Worm (Caenorhabditis elegans) whole organism, L3 larva: ENCODE results near the gene znf-782.

Source experiments
- ZK546.5 ChIP-seq: sonication (generic microtip); optimal IDR thresholded peaks from 2 replicates; lab custom pipeline; 2017; ENCODE audit warnings: missing biosample characterization, missing genetic modification characterization
- aly-2 ChIP-seq: fragments of 150-350 bp; optimal IDR thresholded peaks from 2 replicates; lab custom pipeline; 2014; ENCODE audit warnings: missing biosample characterization, missing genetic modification characterization
- ama-1 ChIP-seq: fragments of 150-350 bp; optimal IDR thresholded peaks from 2 replicates; lab custom pipeline; 2018
- ceh-16 ChIP-seq: sonication (generic microtip); optimal IDR thresholded peaks from 2 replicates; lab custom pipeline; 2017; ENCODE audit warnings: missing biosample characterization, missing genetic modification characterization
- ceh-28 ChIP-seq: fragments of 150-350 bp; optimal IDR thresholded peaks from 2 replicates; lab custom pipeline; 2014; ENCODE audit warnings: missing biosample characterization, missing genetic modification reagents, missing genetic modification characterization
- ceh-9 ChIP-seq: sonication (generic microtip); optimal IDR thresholded peaks from 2 replicates; lab custom pipeline; 2018; ENCODE audit warnings: missing biosample characterization, missing genetic modification characterization
- daf-12 ChIP-seq: fragments of 150-350 bp; optimal IDR thresholded peaks from 2 replicates; lab custom pipeline; 2014; ENCODE audit warnings: missing biosample characterization, missing genetic modification reagents, missing genetic modification characterization
- egl-27 ChIP-seq: sonication (generic microtip); optimal IDR thresholded peaks from 4 replicates; lab custom pipeline; 2017; ENCODE audit warnings: missing biosample characterization, missing genetic modification reagents, missing genetic modification characterization
- egl-5 ChIP-seq: fragments of 150-350 bp; optimal IDR thresholded peaks from 2 replicates; lab custom pipeline; 2017; ENCODE audit warnings: missing biosample characterization, missing genetic modification reagents, missing genetic modification characterization, inconsistent platforms
- elt-1 ChIP-seq: fragments of 150-350 bp; optimal IDR thresholded peaks from 2 replicates; lab custom pipeline; 2014; ENCODE audit warnings: missing biosample characterization, missing genetic modification characterization
- elt-2 ChIP-seq: sonication (generic microtip); optimal IDR thresholded peaks from 2 replicates; lab custom pipeline; 2016; ENCODE audit warnings: missing genetic modification reagents, mild to moderate bottlenecking, missing genetic modification characterization, missing compliant biosample characterization
- fkh-10 ChIP-seq: sonication (generic microtip); optimal IDR thresholded peaks from 2 replicates; lab custom pipeline; 2017; ENCODE audit warnings: missing biosample characterization, missing genetic modification reagents, missing genetic modification characterization
- fkh-2 ChIP-seq: fragments of 150-350 bp; optimal IDR thresholded peaks from 2 replicates; lab custom pipeline; 2014; ENCODE audit warnings: missing biosample characterization, missing genetic modification reagents, missing genetic modification characterization
- fos-1 ChIP-seq: fragments of 150-350 bp; optimal IDR thresholded peaks from 2 replicates; lab custom pipeline; 2014; ENCODE audit warnings: missing biosample characterization, missing genetic modification characterization
- jun-1 ChIP-seq: fragments of 150-350 bp; optimal IDR thresholded peaks from 2 replicates; lab custom pipeline; 2014; ENCODE audit warnings: missing biosample characterization, missing genetic modification reagents, missing genetic modification characterization
- lin-39 ChIP-seq: fragments of 150-350 bp; optimal IDR thresholded peaks from 2 replicates; lab custom pipeline; 2018; ENCODE audit warnings: missing biosample characterization, missing genetic modification reagents, missing genetic modification characterization
- lsy-12 ChIP-seq: sonication (generic microtip); optimal IDR thresholded peaks from 2 replicates; lab custom pipeline; 2016; ENCODE audit warnings: mild to moderate bottlenecking, missing genetic modification characterization, missing compliant biosample characterization
- mdl-1 ChIP-seq: fragments of 150-350 bp; optimal IDR thresholded peaks from 2 replicates; lab custom pipeline; 2014; ENCODE audit warnings: missing biosample characterization, missing genetic modification characterization
- nfya-1 ChIP-seq: sonication (generic microtip); optimal IDR thresholded peaks from 2 replicates; lab custom pipeline; 2017; ENCODE audit warnings: missing genetic modification characterization, mild to moderate bottlenecking, missing compliant biosample characterization, antibody characterized with exemption, moderate library complexity; ENCODE audit not compliant: insufficient read depth
- nhr-11 ChIP-seq: fragments of 150-350 bp; optimal IDR thresholded peaks from 2 replicates; lab custom pipeline; 2014; ENCODE audit warnings: missing biosample characterization, missing genetic modification characterization
- nhr-12 ChIP-seq: fragments of 150-350 bp; optimal IDR thresholded peaks from 2 replicates; lab custom pipeline; 2014; ENCODE audit warnings: missing biosample characterization, missing genetic modification characterization
- nhr-23 ChIP-seq: fragments of 150-350 bp; optimal IDR thresholded peaks from 2 replicates; lab custom pipeline; 2014; ENCODE audit warnings: missing biosample characterization, missing genetic modification reagents, missing genetic modification characterization
- nhr-25 ChIP-seq: sonication (generic microtip); optimal IDR thresholded peaks from 2 replicates; lab custom pipeline; 2017; ENCODE audit warnings: missing biosample characterization, missing genetic modification characterization
- nhr-28 ChIP-seq: fragments of 150-350 bp; optimal IDR thresholded peaks from 2 replicates; lab custom pipeline; 2014; ENCODE audit warnings: missing biosample characterization, missing genetic modification characterization
- nhr-43 ChIP-seq: sonication (generic microtip); optimal IDR thresholded peaks from 2 replicates; lab custom pipeline; 2016; ENCODE audit warnings: mild to moderate bottlenecking, missing genetic modification characterization, missing compliant biosample characterization; ENCODE audit not compliant: poor library complexity, severe bottlenecking
- nhr-67 ChIP-seq: fragments of 150-350 bp; optimal IDR thresholded peaks from 2 replicates; lab custom pipeline; 2014; ENCODE audit warnings: missing biosample characterization, missing genetic modification characterization
- nhr-76 ChIP-seq: fragments of 150-350 bp; sonication (generic microtip); optimal IDR thresholded peaks from 5 replicates; lab custom pipeline; 2014; ENCODE audit warnings: missing biosample characterization, missing genetic modification characterization
- sea-2 ChIP-seq: fragments of 150-350 bp; sonication (generic microtip); optimal IDR thresholded peaks from 4 replicates; lab custom pipeline; 2014; ENCODE audit warnings: missing biosample characterization, missing genetic modification reagents, missing genetic modification characterization
- skn-1 ChIP-seq: fragments of 150-350 bp; optimal IDR thresholded peaks from 2 replicates; lab custom pipeline; 2014; ENCODE audit warnings: missing biosample characterization, missing genetic modification characterization
- unc-62 ChIP-seq: fragments of 150-350 bp; sonication (generic microtip); optimal IDR thresholded peaks from 4 replicates; lab custom pipeline; 2014; ENCODE audit warnings: missing biosample characterization, missing genetic modification reagents, missing genetic modification characterization
- zag-1 ChIP-seq: fragments of 150-350 bp; optimal IDR thresholded peaks from 2 replicates; lab custom pipeline; 2014; ENCODE audit warnings: missing biosample characterization, missing genetic modification characterization
- ztf-11 ChIP-seq: fragments of 150-350 bp; optimal IDR thresholded peaks from 2 replicates; lab custom pipeline; 2014; ENCODE audit warnings: missing biosample characterization, missing genetic modification characterization
- ztf-4 ChIP-seq: fragments of 150-350 bp; optimal IDR thresholded peaks from 2 replicates; lab custom pipeline; 2014; ENCODE audit warnings: missing biosample characterization, missing genetic modification characterization

Gene znf-782

ce11 chrIV:1110999-1111398 lies 43.7 kb upstream of the znf-782 start:
- TF ChIP-seq ceh-16 (tag; lab: Kevin White, UChicago): no peak
- TF ChIP-seq elt-2 (tag; lab: Kevin White, UChicago): no peak
- no peak for TF ChIP-seq skn-1
- TF ChIP-seq jun-1 (tag; lab: Kevin White, UChicago): no peak
- TF ChIP-seq unc-62 (GFP tag; lab: Kevin White, UChicago): no peak
- TF ChIP-seq nhr-67 (tag; lab: Kevin White, UChicago): no peak
- no peak for TF ChIP-seq aly-2 (tag; lab: Kevin White, UChicago)
- TF ChIP-seq nhr-23 (tag; lab: Kevin White, UChicago): no peak
- TF ChIP-seq nhr-11 (tag; lab: Kevin White, UChicago): no peak
- TF ChIP-seq egl-27: no peak
- no peak for TF ChIP-seq ZK546.5 (tag; lab: Kevin White, UChicago)
- TF ChIP-seq lsy-12 (tag; lab: Kevin White, UChicago): no peak
- no peak for TF ChIP-seq lin-39 (tag; lab: Kevin White, UChicago)
- no peak for TF ChIP-seq ceh-9 (tag; lab: Kevin White, UChicago)
- no peak for TF ChIP-seq nhr-25
- no peak for TF ChIP-seq fos-1 (tag; lab: Kevin White, UChicago)
- TF ChIP-seq elt-1 (tag; lab: Kevin White, UChicago): no peak

- TF ChIP-seq mdl-1 (tag; lab: Kevin White, UChicago): no peak
- peak; percentile 78 for TF ChIP-seq lin-39 (tag; lab: Kevin White, UChicago)
- TF ChIP-seq zag-1 (tag; lab: Kevin White, UChicago): no peak
- TF ChIP-seq egl-5 (tag; lab: Kevin White, UChicago): peak; percentile 29
Observed at ce11 chrIV:1108030-1108429, 40.7 kb upstream of the znf-782 start.

- TF ChIP-seq skn-1 (no peak), ama-1 (lab: Kevin White, UChicago) (peak; percentile 29), lin-39 (tag; lab: Kevin White, UChicago) (peak; percentile 69), daf-12 (no peak)
Observed at ce11 chrIV:1107190-1107589, 39.9 kb upstream of the znf-782 start, which contains the start of gene ost-1. Gene ost-1 (plus strand): TSS chrIV:1107396.

- TF ChIP-seq fkh-10 (GFP tag; lab: Kevin White, UChicago) (no peak), daf-12 (no peak), lsy-12 (tag; lab: Kevin White, UChicago) (no peak), zag-1 (tag; lab: Kevin White, UChicago) (no peak), ama-1 (lab: Kevin White, UChicago) (no peak), ceh-28 (tag; lab: Kevin White, UChicago) (no peak), ztf-11 (tag; lab: Kevin White, UChicago) (no peak), nhr-28 (no peak)
- TF ChIP-seq, all 47 proteins: peak for 0
Observed at ce11 chrIV:1105999-1106398, 38.7 kb upstream of the znf-782 start.

- TF ChIP-seq fkh-2 (tag; lab: Kevin White, UChicago) (peak; percentile 42), sea-2 (GFP tag; lab: Kevin White, UChicago) (no peak)
Observed at ce11 chrIV:1105104-1105503, 37.8 kb upstream of the znf-782 start.

- no peak for TF ChIP-seq fos-1 (tag; lab: Kevin White, UChicago)
- no peak for TF ChIP-seq elt-1 (tag; lab: Kevin White, UChicago)
- no peak for TF ChIP-seq ztf-4 (tag; lab: Kevin White, UChicago)
- no peak for TF ChIP-seq elt-2 (tag; lab: Kevin White, UChicago)
- TF ChIP-seq skn-1: no peak
- no peak for TF ChIP-seq nhr-12 (tag; lab: Kevin White, UChicago)
- TF ChIP-seq nfya-1 (tag; lab: Kevin White, UChicago): no peak
- no peak for TF ChIP-seq ceh-9 (tag; lab: Kevin White, UChicago)
- no peak for TF ChIP-seq zag-1 (tag; lab: Kevin White, UChicago)
- TF ChIP-seq nhr-76 (tag; lab: Kevin White, UChicago): no peak
- TF ChIP-seq nhr-28: no peak
- TF ChIP-seq sea-2 (GFP tag; lab: Kevin White, UChicago): no peak
- TF ChIP-seq nhr-43 (tag; lab: Kevin White, UChicago): no peak
Observed at ce11 chrIV:1104518-1104917, 37.2 kb upstream of the znf-782 start, which contains the start of the genes C44B12.9 and C44B12.3. Gene C44B12.9 (minus strand): TSS chrIV:1104618. Gene C44B12.3 (plus strand): TSS chrIV:1104766.
